Worm (Caenorhabditis elegans): ENCODE measurements around the gene elo-7.

Gene elo-7

ce11 chrIV:9516831-9517230 is 12.9 kb upstream of the elo-7 start, which contains the start of gene C33A12.19 (continued):
- TF ChIP-seq unc-130 (tag; optimal IDR thresholded peaks at IDR 0.05) (no peak), sup-37 (GFP tag; optimal IDR thresholded peaks at IDR 0.05) (no peak), nhr-84 (tag; optimal IDR thresholded peaks at IDR 0.05) (no peak), skn-1 (tag; optimal IDR thresholded peaks at IDR 0.05) (no peak), tlp-1 (tag; optimal IDR thresholded peaks at IDR 0.05) (no peak), irx-1 (tag; optimal IDR thresholded peaks at IDR 0.05) (no peak), unc-30 (tag; optimal IDR thresholded peaks at IDR 0.05) (no peak), hpl-2 (GFP tag; optimal IDR thresholded peaks at IDR 0.05) (no peak), pag-3 (tag; optimal IDR thresholded peaks at IDR 0.05; ENCODE audit: borderline replicate concordance, insufficient read depth) (no peak), blmp-1 (tag; optimal IDR thresholded peaks at IDR 0.05) (peak; percentile 65), lir-3 (tag; optimal IDR thresholded peaks at IDR 0.05; ENCODE audit: poor library complexity) (no peak), nhr-28 (tag; optimal IDR thresholded peaks at IDR 0.05) (no peak), nhr-20 (tag; optimal IDR thresholded peaks at IDR 0.05) (peak; percentile 75), lin-15B (tag; optimal IDR thresholded peaks at IDR 0.05) (no peak), nhr-47 (tag; optimal IDR thresholded peaks at IDR 0.05) (no peak), zip-4 (GFP tag; optimal IDR thresholded peaks at IDR 0.05) (no peak), fkh-10 (GFP tag; optimal IDR thresholded peaks at IDR 0.05) (no peak), snpc-4 (tag; optimal IDR thresholded peaks at IDR 0.05) (no peak), egl-27 (tag; optimal IDR thresholded peaks at IDR 0.05) (no peak), nhr-76 (tag; optimal IDR thresholded peaks at IDR 0.05) (no peak), nhr-19 (GFP tag; conservative IDR thresholded peaks at IDR 0.05) (peak; percentile 41), unc-86 (tag; optimal IDR thresholded peaks at IDR 0.05) (no peak), grh-1 (GFP tag; IDR thresholded peaks at IDR 0.05) (peak; percentile 57), sptf-1 (tag; optimal IDR thresholded peaks at IDR 0.05) (no peak), ces-1 (GFP tag; optimal IDR thresholded peaks at IDR 0.05) (no peak), egl-13 (tag; optimal IDR thresholded peaks at IDR 0.05) (no peak), nhr-85 (tag) (peak; percentile 83), ceh-90 (tag; optimal IDR thresholded peaks at IDR 0.05) (no peak), nhr-90 (tag; optimal IDR thresholded peaks at IDR 0.05; ENCODE audit: poor library complexity) (peak; percentile 49), tbx-2 (tag; optimal IDR thresholded peaks at IDR 0.05) (peak; percentile 28), lin-13 (GFP tag; optimal IDR thresholded peaks at IDR 0.05) (no peak)

DNA sequence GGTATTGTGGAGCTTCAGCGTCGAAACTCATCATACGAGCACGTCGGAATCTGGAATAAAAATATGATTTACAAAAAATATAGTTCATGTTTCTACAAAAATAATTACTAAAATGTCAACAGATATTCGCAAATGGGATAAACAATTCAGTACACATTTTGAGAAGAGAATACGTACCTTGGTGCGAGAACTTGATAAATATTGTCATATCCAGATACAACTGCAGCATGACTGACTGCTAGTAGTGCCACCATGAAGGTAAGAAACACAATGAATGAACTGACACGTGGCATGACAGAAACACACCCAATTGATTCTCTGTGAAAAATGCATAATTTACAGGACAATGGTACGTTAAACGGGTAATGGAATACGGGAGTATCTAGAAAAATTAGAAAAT is 11.1 kb upstream of the elo-7 start, which contains the start of gene nlp-35:
TSS of gene nlp-35 (minus strand) at position 319 of the 400 bp plus-strand sequence.
- no peak for TF ChIP-seq mep-1 (tag; optimal IDR thresholded peaks at IDR 0.05)

ce11 chrIV:9520629-9521028 is 9.1 kb upstream of the elo-7 start:
- TF ChIP-seq Y116A8C.19 (tag; optimal IDR thresholded peaks at IDR 0.05; ENCODE audit: borderline replicate concordance) = no peak
- no peak for TF ChIP-seq ztf-11 (tag; optimal IDR thresholded peaks at IDR 0.05)
- TF ChIP-seq pax-3 (tag; optimal IDR thresholded peaks at IDR 0.05) = peak; percentile 41
- TF ChIP-seq hlh-17 (GFP tag; optimal IDR thresholded peaks at IDR 0.05; ENCODE audit: borderline replicate concordance) = no peak
- no peak for TF ChIP-seq C34B4.2 (tag; optimal IDR thresholded peaks at IDR 0.05)
- TF ChIP-seq mab-9 (GFP tag; IDR thresholded peaks at IDR 0.05) = no peak
- TF ChIP-seq F16B12.6 (tag; optimal IDR thresholded peaks at IDR 0.05) = no peak
- no peak for TF ChIP-seq ets-5 (GFP tag; IDR thresholded peaks at IDR 0.05)
- no peak for TF ChIP-seq mdl-1 (tag; optimal IDR thresholded peaks at IDR 0.05)
- TF ChIP-seq nhr-28 (tag; optimal IDR thresholded peaks at IDR 0.05) = no peak
- TF ChIP-seq efl-1 (optimal IDR thresholded peaks at IDR 0.05) = no peak
- peak in 1 of 2 experiments; percentile 68 for TF ChIP-seq efl-1 (GFP tag; optimal IDR thresholded peaks at IDR 0.05 in 1 of 2)
- TF ChIP-seq dsc-1 (tag; optimal IDR thresholded peaks at IDR 0.05) = peak; percentile 88
- TF ChIP-seq nhr-12 (tag; optimal IDR thresholded peaks at IDR 0.05) = no peak
- TF ChIP-seq mep-1 (tag; optimal IDR thresholded peaks at IDR 0.05) = no peak
